Fruit fly (Drosophila melanogaster) whole organism, wandering third instar larva: Measurements from ENCODE around the gene CG31954.

Experiments
- N ChIP-seq: fragments of >200 bp; optimal IDR thresholded peaks from 2 replicates; lab custom pipeline; 2018; ENCODE audit warnings: missing biosample characterization, missing external identifiers, missing genetic modification characterization
- OdsH ChIP-seq: fragments of 200-800 bp; sonication (Bioruptor generic); optimal IDR thresholded peaks from 2 replicates; lab custom pipeline; 2016; ENCODE audit warnings: missing biosample characterization, mild to moderate bottlenecking, missing genetic modification characterization
- h ChIP-seq: fragments of 200-800 bp; sonication (Bioruptor generic); optimal IDR thresholded peaks from 3 replicates; lab custom pipeline; 2016; ENCODE audit warnings: missing biosample characterization, mild to moderate bottlenecking, missing genetic modification characterization
- jim ChIP-seq: fragments of 175-275, 200-325 bp; sonication (Bioruptor generic); optimal IDR thresholded peaks from 2 replicates; lab custom pipeline; 2016; ENCODE audit warnings: missing biosample characterization, mild to moderate bottlenecking, missing genetic modification characterization
- sage ChIP-seq: fragments of 200-800 bp; sonication (Bioruptor generic); optimal IDR thresholded peaks from 2 replicates; lab custom pipeline; 2016; ENCODE audit warnings: missing biosample characterization, mild to moderate bottlenecking, missing genetic modification characterization
- woc ChIP-seq: sonication (Bioruptor generic); optimal IDR thresholded peaks from 2 replicates; lab custom pipeline; 2016; ENCODE audit warnings: missing biosample characterization, mild to moderate bottlenecking, missing genetic modification characterization

dm6 chr2L:3475948-3476347, 34.0 kb downstream of the CG31954 start:
- no peak for TF ChIP-seq h (GFP tag; lab: Kevin White, UChicago)
- TF ChIP-seq N (GFP tag; lab: Kevin White, UChicago) = no peak
- no peak for TF ChIP-seq jim (GFP tag; lab: Kevin White, UChicago)
- no peak for TF ChIP-seq sage
- TF ChIP-seq woc = no peak
- TF ChIP-seq OdsH (GFP tag; lab: Kevin White, UChicago) = no peak
